Worm (Caenorhabditis elegans) whole organism, L3 larva: Measurements from ENCODE around the gene spp-9.

Source experiments
- R02D3.7 ChIP-seq: fragments of 150-350 bp; optimal IDR thresholded peaks from 2 replicates; lab custom pipeline; 2014; ENCODE audit warnings: missing biosample characterization, missing genetic modification characterization
- ZK546.5 ChIP-seq: sonication (generic microtip); optimal IDR thresholded peaks from 2 replicates; lab custom pipeline; 2017; ENCODE audit warnings: missing biosample characterization, missing genetic modification characterization
- aly-2 ChIP-seq: fragments of 150-350 bp; optimal IDR thresholded peaks from 2 replicates; lab custom pipeline; 2014; ENCODE audit warnings: missing biosample characterization, missing genetic modification characterization
- ama-1 ChIP-seq: fragments of 150-350 bp; optimal IDR thresholded peaks from 2 replicates; lab custom pipeline; 2018
- ceh-16 ChIP-seq: sonication (generic microtip); optimal IDR thresholded peaks from 2 replicates; lab custom pipeline; 2017; ENCODE audit warnings: missing biosample characterization, missing genetic modification characterization
- ceh-28 ChIP-seq: fragments of 150-350 bp; optimal IDR thresholded peaks from 2 replicates; lab custom pipeline; 2014; ENCODE audit warnings: missing biosample characterization, missing genetic modification reagents, missing genetic modification characterization
- ceh-82 ChIP-seq: fragments of 150-350 bp; optimal IDR thresholded peaks from 2 replicates; lab custom pipeline; 2014; ENCODE audit warnings: missing biosample characterization, missing genetic modification characterization
- ceh-9 ChIP-seq: sonication (generic microtip); optimal IDR thresholded peaks from 2 replicates; lab custom pipeline; 2018; ENCODE audit warnings: missing biosample characterization, missing genetic modification characterization
- daf-12 ChIP-seq: fragments of 150-350 bp; optimal IDR thresholded peaks from 2 replicates; lab custom pipeline; 2014; ENCODE audit warnings: missing biosample characterization, missing genetic modification reagents, missing genetic modification characterization
- egl-27 ChIP-seq: sonication (generic microtip); optimal IDR thresholded peaks from 4 replicates; lab custom pipeline; 2017; ENCODE audit warnings: missing biosample characterization, missing genetic modification reagents, missing genetic modification characterization
- egl-5 ChIP-seq: fragments of 150-350 bp; optimal IDR thresholded peaks from 2 replicates; lab custom pipeline; 2017; ENCODE audit warnings: missing biosample characterization, missing genetic modification reagents, missing genetic modification characterization, inconsistent platforms
- elt-1 ChIP-seq: fragments of 150-350 bp; optimal IDR thresholded peaks from 2 replicates; lab custom pipeline; 2014; ENCODE audit warnings: missing biosample characterization, missing genetic modification characterization
- elt-2 ChIP-seq: sonication (generic microtip); optimal IDR thresholded peaks from 2 replicates; lab custom pipeline; 2016; ENCODE audit warnings: missing genetic modification reagents, mild to moderate bottlenecking, missing genetic modification characterization, missing compliant biosample characterization
- elt-3 ChIP-seq, 3 experiments: fragments of 150-350 bp in 1 of 3; sonication (generic microtip) in 2 of 3; optimal IDR thresholded peaks; 2 replicates in 2 of 3; 4 replicates in 1 of 3; lab custom pipeline; 2014 to 2017; ENCODE audit warnings: missing biosample characterization in 3 of 3, missing genetic modification characterization in 3 of 3
- eor-1 ChIP-seq, 2 experiments: fragments of 150-350 bp; optimal IDR thresholded peaks; 2 replicates each; lab custom pipeline; 2014 to 2018; ENCODE audit warnings: missing biosample characterization in 2 of 2, missing genetic modification characterization in 2 of 2
- fkh-10 ChIP-seq: sonication (generic microtip); optimal IDR thresholded peaks from 2 replicates; lab custom pipeline; 2017; ENCODE audit warnings: missing biosample characterization, missing genetic modification reagents, missing genetic modification characterization
- fkh-2 ChIP-seq: fragments of 150-350 bp; optimal IDR thresholded peaks from 2 replicates; lab custom pipeline; 2014; ENCODE audit warnings: missing biosample characterization, missing genetic modification reagents, missing genetic modification characterization
- fos-1 ChIP-seq: fragments of 150-350 bp; optimal IDR thresholded peaks from 2 replicates; lab custom pipeline; 2014; ENCODE audit warnings: missing biosample characterization, missing genetic modification characterization
- hmg-11 ChIP-seq: sonication (generic microtip); optimal IDR thresholded peaks from 2 replicates; lab custom pipeline; 2016; ENCODE audit warnings: missing genetic modification characterization, missing compliant biosample characterization
- jun-1 ChIP-seq: fragments of 150-350 bp; optimal IDR thresholded peaks from 2 replicates; lab custom pipeline; 2014; ENCODE audit warnings: missing biosample characterization, missing genetic modification reagents, missing genetic modification characterization
- lin-15B ChIP-seq: fragments of 150-350 bp; optimal IDR thresholded peaks from 2 replicates; lab custom pipeline; 2014; ENCODE audit warnings: missing biosample characterization, missing genetic modification characterization
- lin-39 ChIP-seq: fragments of 150-350 bp; optimal IDR thresholded peaks from 2 replicates; lab custom pipeline; 2018; ENCODE audit warnings: missing biosample characterization, missing genetic modification reagents, missing genetic modification characterization
- lsy-12 ChIP-seq: sonication (generic microtip); optimal IDR thresholded peaks from 2 replicates; lab custom pipeline; 2016; ENCODE audit warnings: mild to moderate bottlenecking, missing genetic modification characterization, missing compliant biosample characterization
- mdl-1 ChIP-seq: fragments of 150-350 bp; optimal IDR thresholded peaks from 2 replicates; lab custom pipeline; 2014; ENCODE audit warnings: missing biosample characterization, missing genetic modification characterization
- mml-1 ChIP-seq: fragments of 150-350 bp; sonication (generic microtip); optimal IDR thresholded peaks from 3 replicates; lab custom pipeline; 2014; ENCODE audit warnings: missing biosample characterization, missing genetic modification characterization
- nfya-1 ChIP-seq: sonication (generic microtip); optimal IDR thresholded peaks from 2 replicates; lab custom pipeline; 2017; ENCODE audit warnings: missing genetic modification characterization, mild to moderate bottlenecking, missing compliant biosample characterization, antibody characterized with exemption, moderate library complexity; ENCODE audit not compliant: insufficient read depth
- nhr-11 ChIP-seq: fragments of 150-350 bp; optimal IDR thresholded peaks from 2 replicates; lab custom pipeline; 2014; ENCODE audit warnings: missing biosample characterization, missing genetic modification characterization
- nhr-12 ChIP-seq: fragments of 150-350 bp; optimal IDR thresholded peaks from 2 replicates; lab custom pipeline; 2014; ENCODE audit warnings: missing biosample characterization, missing genetic modification characterization
- nhr-23 ChIP-seq: fragments of 150-350 bp; optimal IDR thresholded peaks from 2 replicates; lab custom pipeline; 2014; ENCODE audit warnings: missing biosample characterization, missing genetic modification reagents, missing genetic modification characterization
- nhr-237 ChIP-seq: fragments of 150-350 bp; optimal IDR thresholded peaks from 2 replicates; lab custom pipeline; 2014; ENCODE audit warnings: missing biosample characterization, missing genetic modification characterization
- nhr-25 ChIP-seq: sonication (generic microtip); optimal IDR thresholded peaks from 2 replicates; lab custom pipeline; 2017; ENCODE audit warnings: missing biosample characterization, missing genetic modification characterization
- nhr-28 ChIP-seq: fragments of 150-350 bp; optimal IDR thresholded peaks from 2 replicates; lab custom pipeline; 2014; ENCODE audit warnings: missing biosample characterization, missing genetic modification characterization
- nhr-43 ChIP-seq: sonication (generic microtip); optimal IDR thresholded peaks from 2 replicates; lab custom pipeline; 2016; ENCODE audit warnings: mild to moderate bottlenecking, missing genetic modification characterization, missing compliant biosample characterization; ENCODE audit not compliant: poor library complexity, severe bottlenecking
- nhr-67 ChIP-seq: fragments of 150-350 bp; optimal IDR thresholded peaks from 2 replicates; lab custom pipeline; 2014; ENCODE audit warnings: missing biosample characterization, missing genetic modification characterization
- nhr-76 ChIP-seq: fragments of 150-350 bp; sonication (generic microtip); optimal IDR thresholded peaks from 5 replicates; lab custom pipeline; 2014; ENCODE audit warnings: missing biosample characterization, missing genetic modification characterization
- nhr-77 ChIP-seq: fragments of 150-350 bp; optimal IDR thresholded peaks from 2 replicates; lab custom pipeline; 2014; ENCODE audit warnings: missing biosample characterization, missing genetic modification characterization
- pha-4 ChIP-seq: fragments of 150-350 bp; optimal IDR thresholded peaks from 2 replicates; lab custom pipeline; 2014; ENCODE audit warnings: missing biosample characterization, missing genetic modification reagents, missing genetic modification characterization
- pqm-1 ChIP-seq: fragments of 150-350 bp; optimal IDR thresholded peaks from 2 replicates; lab custom pipeline; 2017; ENCODE audit warnings: missing biosample characterization, missing genetic modification characterization, inconsistent platforms
- sea-2 ChIP-seq: fragments of 150-350 bp; sonication (generic microtip); optimal IDR thresholded peaks from 4 replicates; lab custom pipeline; 2014; ENCODE audit warnings: missing biosample characterization, missing genetic modification reagents, missing genetic modification characterization
- skn-1 ChIP-seq: fragments of 150-350 bp; optimal IDR thresholded peaks from 2 replicates; lab custom pipeline; 2014; ENCODE audit warnings: missing biosample characterization, missing genetic modification characterization
- snpc-4 ChIP-seq: fragments of 150-350 bp; optimal IDR thresholded peaks from 2 replicates; lab custom pipeline; 2014; ENCODE audit warnings: missing biosample characterization, missing genetic modification characterization
- tbx-2 ChIP-seq: sonication (generic microtip); optimal IDR thresholded peaks from 2 replicates; lab custom pipeline; 2016; ENCODE audit warnings: mild to moderate bottlenecking, missing genetic modification characterization, missing compliant biosample characterization
- unc-39 ChIP-seq: sonication (generic microtip); optimal IDR thresholded peaks from 4 replicates; lab custom pipeline; 2017; ENCODE audit warnings: missing biosample characterization, missing genetic modification characterization
- unc-62 ChIP-seq: fragments of 150-350 bp; sonication (generic microtip); optimal IDR thresholded peaks from 4 replicates; lab custom pipeline; 2014; ENCODE audit warnings: missing biosample characterization, missing genetic modification reagents, missing genetic modification characterization
- zag-1 ChIP-seq: fragments of 150-350 bp; optimal IDR thresholded peaks from 2 replicates; lab custom pipeline; 2014; ENCODE audit warnings: missing biosample characterization, missing genetic modification characterization
- ztf-11 ChIP-seq: fragments of 150-350 bp; optimal IDR thresholded peaks from 2 replicates; lab custom pipeline; 2014; ENCODE audit warnings: missing biosample characterization, missing genetic modification characterization
- ztf-4 ChIP-seq: fragments of 150-350 bp; optimal IDR thresholded peaks from 2 replicates; lab custom pipeline; 2014; ENCODE audit warnings: missing biosample characterization, missing genetic modification characterization

spp-9 gene

ce11 chrX:11471893-11472292, 15.7 kb upstream of the spp-9 start:
- TF ChIP-seq zag-1 (tag; lab: Kevin White, UChicago) (peak; percentile 40), elt-3 (tag; optimal IDR thresholded peaks at IDR 0.05; lab: Kevin White, UChicago) (no peak), ceh-28 (tag; lab: Kevin White, UChicago) (no peak), hmg-11 (tag; lab: Kevin White, UChicago) (peak; percentile 34), ama-1 (peak; percentile 66), nhr-237 (tag; lab: Kevin White, UChicago) (no peak), skn-1 (tag; lab: Kevin White, UChicago) (peak; percentile 69), jun-1 (tag; lab: Kevin White, UChicago) (peak; percentile 71), ceh-9 (tag; lab: Kevin White, UChicago) (no peak), egl-5 (tag; lab: Kevin White, UChicago) (peak; percentile 47), nhr-12 (tag; lab: Kevin White, UChicago) (no peak), fkh-2 (tag; lab: Kevin White, UChicago) (no peak), snpc-4 (tag; lab: Kevin White, UChicago) (peak; percentile 67), sea-2 (GFP tag; lab: Kevin White, UChicago) (no peak), ceh-16 (tag; lab: Kevin White, UChicago) (no peak), nhr-23 (tag; lab: Kevin White, UChicago) (peak; percentile 34), aly-2 (no peak), eor-1 (tag; optimal IDR thresholded peaks at IDR 0.05; lab: Kevin White, UChicago) (no peak), pqm-1 (tag; lab: Kevin White, UChicago) (no peak), nhr-43 (tag; lab: Kevin White, UChicago) (peak; percentile 24), nhr-28 (no peak), elt-1 (tag; lab: Kevin White, UChicago) (peak; percentile 18), lin-15B (tag; lab: Kevin White, UChicago) (peak; percentile 8), nhr-77 (tag; lab: Kevin White, UChicago) (no peak), fos-1 (no peak), ztf-11 (tag; lab: Kevin White, UChicago) (no peak), pha-4 (tag; lab: Kevin White, UChicago) (no peak), daf-12 (tag; lab: Kevin White, UChicago) (no peak), nhr-11 (tag; lab: Kevin White, UChicago) (no peak), ZK546.5 (no peak), tbx-2 (peak; percentile 32), ceh-82 (no peak), lin-39 (peak; percentile 91), nhr-76 (no peak), unc-62 (peak; percentile 46), nhr-67 (tag; lab: Kevin White, UChicago) (no peak), nfya-1 (tag; lab: Kevin White, UChicago) (peak; percentile 73), egl-27 (tag; lab: Kevin White, UChicago) (peak; percentile 4), lsy-12 (tag; lab: Kevin White, UChicago) (peak; percentile 33), nhr-25 (tag; lab: Kevin White, UChicago) (no peak), ztf-4 (tag; lab: Kevin White, UChicago) (no peak), fkh-10 (GFP tag; lab: Kevin White, UChicago) (peak; percentile 26), mdl-1 (tag; lab: Kevin White, UChicago) (peak; percentile 77), mml-1 (tag; lab: Kevin White, UChicago) (no peak), elt-2 (tag; lab: Kevin White, UChicago) (peak; percentile 27), R02D3.7 (tag; lab: Kevin White, UChicago) (no peak), unc-39 (no peak)
- TF ChIP-seq, all 47 proteins: peak for 20
